Worm (Caenorhabditis elegans) whole organism, L3 larva: ENCODE data around the gene W01D2.6.
A peak's percentile ranks its signal among the peaks of the same experiment; 100 is the strongest.

Source experiments
- R02D3.7 ChIP-seq: fragments of 150-350 bp; optimal IDR thresholded peaks from 2 replicates; lab custom pipeline; 2014; ENCODE audit warnings: missing biosample characterization, missing genetic modification characterization
- ZK546.5 ChIP-seq: sonication (generic microtip); optimal IDR thresholded peaks from 2 replicates; lab custom pipeline; 2017; ENCODE audit warnings: missing biosample characterization, missing genetic modification characterization
- aly-2 ChIP-seq: fragments of 150-350 bp; optimal IDR thresholded peaks from 2 replicates; lab custom pipeline; 2014; ENCODE audit warnings: missing biosample characterization, missing genetic modification characterization
- ama-1 ChIP-seq: fragments of 150-350 bp; optimal IDR thresholded peaks from 2 replicates; lab custom pipeline; 2018
- ceh-28 ChIP-seq: fragments of 150-350 bp; optimal IDR thresholded peaks from 2 replicates; lab custom pipeline; 2014; ENCODE audit warnings: missing biosample characterization, missing genetic modification reagents, missing genetic modification characterization
- ceh-82 ChIP-seq: fragments of 150-350 bp; optimal IDR thresholded peaks from 2 replicates; lab custom pipeline; 2014; ENCODE audit warnings: missing biosample characterization, missing genetic modification characterization
- ceh-9 ChIP-seq: sonication (generic microtip); optimal IDR thresholded peaks from 2 replicates; lab custom pipeline; 2018; ENCODE audit warnings: missing biosample characterization, missing genetic modification characterization
- egl-27 ChIP-seq: sonication (generic microtip); optimal IDR thresholded peaks from 4 replicates; lab custom pipeline; 2017; ENCODE audit warnings: missing biosample characterization, missing genetic modification reagents, missing genetic modification characterization
- egl-5 ChIP-seq: fragments of 150-350 bp; optimal IDR thresholded peaks from 2 replicates; lab custom pipeline; 2017; ENCODE audit warnings: missing biosample characterization, missing genetic modification reagents, missing genetic modification characterization, inconsistent platforms
- elt-1 ChIP-seq: fragments of 150-350 bp; optimal IDR thresholded peaks from 2 replicates; lab custom pipeline; 2014; ENCODE audit warnings: missing biosample characterization, missing genetic modification characterization
- elt-2 ChIP-seq: sonication (generic microtip); optimal IDR thresholded peaks from 2 replicates; lab custom pipeline; 2016; ENCODE audit warnings: missing genetic modification reagents, mild to moderate bottlenecking, missing genetic modification characterization, missing compliant biosample characterization
- elt-3 ChIP-seq, 3 experiments: fragments of 150-350 bp in 1 of 3; sonication (generic microtip) in 2 of 3; optimal IDR thresholded peaks; 2 replicates in 2 of 3; 4 replicates in 1 of 3; lab custom pipeline; 2014 to 2017; ENCODE audit warnings: missing biosample characterization in 3 of 3, missing genetic modification characterization in 3 of 3
- eor-1 ChIP-seq, 2 experiments: fragments of 150-350 bp; optimal IDR thresholded peaks; 2 replicates each; lab custom pipeline; 2014 to 2018; ENCODE audit warnings: missing biosample characterization in 2 of 2, missing genetic modification characterization in 2 of 2
- fkh-10 ChIP-seq: sonication (generic microtip); optimal IDR thresholded peaks from 2 replicates; lab custom pipeline; 2017; ENCODE audit warnings: missing biosample characterization, missing genetic modification reagents, missing genetic modification characterization
- fkh-2 ChIP-seq: fragments of 150-350 bp; optimal IDR thresholded peaks from 2 replicates; lab custom pipeline; 2014; ENCODE audit warnings: missing biosample characterization, missing genetic modification reagents, missing genetic modification characterization
- fos-1 ChIP-seq: fragments of 150-350 bp; optimal IDR thresholded peaks from 2 replicates; lab custom pipeline; 2014; ENCODE audit warnings: missing biosample characterization, missing genetic modification characterization
- hmg-11 ChIP-seq: sonication (generic microtip); optimal IDR thresholded peaks from 2 replicates; lab custom pipeline; 2016; ENCODE audit warnings: missing genetic modification characterization, missing compliant biosample characterization
- jun-1 ChIP-seq: fragments of 150-350 bp; optimal IDR thresholded peaks from 2 replicates; lab custom pipeline; 2014; ENCODE audit warnings: missing biosample characterization, missing genetic modification reagents, missing genetic modification characterization
- lin-15B ChIP-seq: fragments of 150-350 bp; optimal IDR thresholded peaks from 2 replicates; lab custom pipeline; 2014; ENCODE audit warnings: missing biosample characterization, missing genetic modification characterization
- lin-39 ChIP-seq: fragments of 150-350 bp; optimal IDR thresholded peaks from 2 replicates; lab custom pipeline; 2018; ENCODE audit warnings: missing biosample characterization, missing genetic modification reagents, missing genetic modification characterization
- lsy-12 ChIP-seq: sonication (generic microtip); optimal IDR thresholded peaks from 2 replicates; lab custom pipeline; 2016; ENCODE audit warnings: mild to moderate bottlenecking, missing genetic modification characterization, missing compliant biosample characterization
- mdl-1 ChIP-seq: fragments of 150-350 bp; optimal IDR thresholded peaks from 2 replicates; lab custom pipeline; 2014; ENCODE audit warnings: missing biosample characterization, missing genetic modification characterization
- mml-1 ChIP-seq: fragments of 150-350 bp; sonication (generic microtip); optimal IDR thresholded peaks from 3 replicates; lab custom pipeline; 2014; ENCODE audit warnings: missing biosample characterization, missing genetic modification characterization
- nfya-1 ChIP-seq: sonication (generic microtip); optimal IDR thresholded peaks from 2 replicates; lab custom pipeline; 2017; ENCODE audit warnings: missing genetic modification characterization, mild to moderate bottlenecking, missing compliant biosample characterization, antibody characterized with exemption, moderate library complexity; ENCODE audit not compliant: insufficient read depth
- nhr-11 ChIP-seq: fragments of 150-350 bp; optimal IDR thresholded peaks from 2 replicates; lab custom pipeline; 2014; ENCODE audit warnings: missing biosample characterization, missing genetic modification characterization
- nhr-12 ChIP-seq: fragments of 150-350 bp; optimal IDR thresholded peaks from 2 replicates; lab custom pipeline; 2014; ENCODE audit warnings: missing biosample characterization, missing genetic modification characterization
- nhr-23 ChIP-seq: fragments of 150-350 bp; optimal IDR thresholded peaks from 2 replicates; lab custom pipeline; 2014; ENCODE audit warnings: missing biosample characterization, missing genetic modification reagents, missing genetic modification characterization
- nhr-237 ChIP-seq: fragments of 150-350 bp; optimal IDR thresholded peaks from 2 replicates; lab custom pipeline; 2014; ENCODE audit warnings: missing biosample characterization, missing genetic modification characterization
- nhr-25 ChIP-seq: sonication (generic microtip); optimal IDR thresholded peaks from 2 replicates; lab custom pipeline; 2017; ENCODE audit warnings: missing biosample characterization, missing genetic modification characterization
- nhr-28 ChIP-seq: fragments of 150-350 bp; optimal IDR thresholded peaks from 2 replicates; lab custom pipeline; 2014; ENCODE audit warnings: missing biosample characterization, missing genetic modification characterization
- nhr-67 ChIP-seq: fragments of 150-350 bp; optimal IDR thresholded peaks from 2 replicates; lab custom pipeline; 2014; ENCODE audit warnings: missing biosample characterization, missing genetic modification characterization
- nhr-76 ChIP-seq: fragments of 150-350 bp; sonication (generic microtip); optimal IDR thresholded peaks from 5 replicates; lab custom pipeline; 2014; ENCODE audit warnings: missing biosample characterization, missing genetic modification characterization
- nhr-77 ChIP-seq: fragments of 150-350 bp; optimal IDR thresholded peaks from 2 replicates; lab custom pipeline; 2014; ENCODE audit warnings: missing biosample characterization, missing genetic modification characterization
- pha-4 ChIP-seq: fragments of 150-350 bp; optimal IDR thresholded peaks from 2 replicates; lab custom pipeline; 2014; ENCODE audit warnings: missing biosample characterization, missing genetic modification reagents, missing genetic modification characterization
- pqm-1 ChIP-seq: fragments of 150-350 bp; optimal IDR thresholded peaks from 2 replicates; lab custom pipeline; 2017; ENCODE audit warnings: missing biosample characterization, missing genetic modification characterization, inconsistent platforms
- sea-2 ChIP-seq: fragments of 150-350 bp; sonication (generic microtip); optimal IDR thresholded peaks from 4 replicates; lab custom pipeline; 2014; ENCODE audit warnings: missing biosample characterization, missing genetic modification reagents, missing genetic modification characterization
- skn-1 ChIP-seq: fragments of 150-350 bp; optimal IDR thresholded peaks from 2 replicates; lab custom pipeline; 2014; ENCODE audit warnings: missing biosample characterization, missing genetic modification characterization
- snpc-4 ChIP-seq: fragments of 150-350 bp; optimal IDR thresholded peaks from 2 replicates; lab custom pipeline; 2014; ENCODE audit warnings: missing biosample characterization, missing genetic modification characterization
- tbx-2 ChIP-seq: sonication (generic microtip); optimal IDR thresholded peaks from 2 replicates; lab custom pipeline; 2016; ENCODE audit warnings: mild to moderate bottlenecking, missing genetic modification characterization, missing compliant biosample characterization
- unc-39 ChIP-seq: sonication (generic microtip); optimal IDR thresholded peaks from 4 replicates; lab custom pipeline; 2017; ENCODE audit warnings: missing biosample characterization, missing genetic modification characterization
- unc-62 ChIP-seq: fragments of 150-350 bp; sonication (generic microtip); optimal IDR thresholded peaks from 4 replicates; lab custom pipeline; 2014; ENCODE audit warnings: missing biosample characterization, missing genetic modification reagents, missing genetic modification characterization
- zag-1 ChIP-seq: fragments of 150-350 bp; optimal IDR thresholded peaks from 2 replicates; lab custom pipeline; 2014; ENCODE audit warnings: missing biosample characterization, missing genetic modification characterization
- ztf-11 ChIP-seq: fragments of 150-350 bp; optimal IDR thresholded peaks from 2 replicates; lab custom pipeline; 2014; ENCODE audit warnings: missing biosample characterization, missing genetic modification characterization
- ztf-4 ChIP-seq: fragments of 150-350 bp; optimal IDR thresholded peaks from 2 replicates; lab custom pipeline; 2014; ENCODE audit warnings: missing biosample characterization, missing genetic modification characterization

W01D2.6 gene

ce11 chrII:14819258-14819985 lies 10.6 kb downstream of the W01D2.6 start:
- TF ChIP-seq lin-15B (tag; lab: Kevin White, UChicago) (no peak), R02D3.7 (tag; lab: Kevin White, UChicago) (no peak), eor-1 (tag; optimal IDR thresholded peaks at IDR 0.05; lab: Kevin White, UChicago) (no peak), ama-1 (lab: Kevin White, UChicago) (no peak), fkh-10 (GFP tag; lab: Kevin White, UChicago) (no peak), lsy-12 (no peak), zag-1 (tag; lab: Kevin White, UChicago) (no peak), elt-1 (tag; lab: Kevin White, UChicago) (no peak), nhr-23 (no peak), sea-2 (GFP tag; lab: Kevin White, UChicago) (no peak), jun-1 (tag; lab: Kevin White, UChicago) (no peak), pqm-1 (tag; lab: Kevin White, UChicago) (peak; percentile 30), nhr-25 (peak; percentile 18), pha-4 (tag; lab: Kevin White, UChicago) (peak; percentile 52), snpc-4 (tag; lab: Kevin White, UChicago) (peak; percentile 30), tbx-2 (tag; lab: Kevin White, UChicago) (no peak), nhr-28 (tag; lab: Kevin White, UChicago) (no peak), ceh-9 (tag; lab: Kevin White, UChicago) (no peak), ztf-11 (no peak), ceh-28 (no peak)

DNA sequence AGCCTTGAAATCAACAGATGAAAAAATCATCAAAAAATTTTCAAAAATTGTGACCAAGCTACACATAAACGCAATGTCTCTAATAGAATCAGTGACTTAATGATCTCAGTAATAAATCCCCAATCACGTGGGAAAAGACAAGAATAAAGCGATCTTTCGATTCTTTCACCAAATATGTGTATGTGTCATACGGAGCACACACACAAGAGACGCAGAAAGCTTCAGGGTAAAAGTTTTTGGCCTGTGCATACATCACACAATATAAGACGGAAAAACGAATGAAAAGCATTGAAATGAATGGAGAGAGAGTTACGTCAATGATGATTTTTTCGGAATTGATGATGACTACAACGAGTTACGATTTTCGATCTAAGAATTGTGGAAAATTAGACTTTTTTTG lies 11.7 kb downstream of the W01D2.6 start:
- peak; percentile 24 for TF ChIP-seq pqm-1 (tag; lab: Kevin White, UChicago)
- no peak for TF ChIP-seq nhr-25
- peak; percentile 25 for TF ChIP-seq skn-1 (tag; lab: Kevin White, UChicago)
- TF ChIP-seq unc-62: no peak
- TF ChIP-seq nhr-76: no peak
- peak; percentile 2 for TF ChIP-seq pha-4 (tag; lab: Kevin White, UChicago)
- TF ChIP-seq elt-3 (tag; optimal IDR thresholded peaks at IDR 0.05; lab: Kevin White, UChicago): no peak
- no peak for TF ChIP-seq nhr-11 (tag; lab: Kevin White, UChicago)
- TF ChIP-seq nfya-1 (tag; lab: Kevin White, UChicago): no peak
- TF ChIP-seq, all 47 proteins: peak for 3

ce11 chrII:14822419-14822818 lies 13.6 kb downstream of the W01D2.6 start:
- TF ChIP-seq tbx-2 (tag; lab: Kevin White, UChicago) (no peak), ceh-28 (peak; percentile 55), mdl-1 (tag; lab: Kevin White, UChicago) (no peak), ceh-9 (tag; lab: Kevin White, UChicago) (no peak), egl-27 (no peak), fkh-10 (GFP tag; lab: Kevin White, UChicago) (no peak), ZK546.5 (tag; lab: Kevin White, UChicago) (no peak), aly-2 (tag; lab: Kevin White, UChicago) (no peak), elt-2 (tag; lab: Kevin White, UChicago) (peak; percentile 79), pqm-1 (tag; lab: Kevin White, UChicago) (peak; percentile 94), nhr-237 (tag; lab: Kevin White, UChicago) (no peak), lin-39 (tag; lab: Kevin White, UChicago) (no peak), nfya-1 (tag; lab: Kevin White, UChicago) (peak; percentile 37), jun-1 (tag; lab: Kevin White, UChicago) (peak; percentile 53), ztf-11 (no peak), eor-1 (tag; optimal IDR thresholded peaks at IDR 0.05; lab: Kevin White, UChicago) (no peak), hmg-11 (no peak), nhr-25 (peak; percentile 95), mml-1 (tag; lab: Kevin White, UChicago) (no peak), skn-1 (tag; lab: Kevin White, UChicago) (peak; percentile 56), ceh-82 (tag; lab: Kevin White, UChicago) (peak; percentile 30), fkh-2 (no peak), nhr-67 (tag; lab: Kevin White, UChicago) (no peak), egl-5 (tag; lab: Kevin White, UChicago) (no peak), nhr-76 (no peak), sea-2 (GFP tag; lab: Kevin White, UChicago) (no peak), zag-1 (tag; lab: Kevin White, UChicago) (no peak), snpc-4 (tag; lab: Kevin White, UChicago) (no peak), nhr-23 (peak; percentile 94), ztf-4 (tag; lab: Kevin White, UChicago) (no peak), lin-15B (tag; lab: Kevin White, UChicago) (peak; percentile 20), unc-62 (no peak), nhr-28 (tag; lab: Kevin White, UChicago) (no peak), elt-1 (tag; lab: Kevin White, UChicago) (peak; percentile 71), pha-4 (tag; lab: Kevin White, UChicago) (peak; percentile 88), unc-39 (tag; lab: Kevin White, UChicago) (no peak), nhr-11 (tag; lab: Kevin White, UChicago) (no peak), nhr-12 (no peak), R02D3.7 (tag; lab: Kevin White, UChicago) (no peak), lsy-12 (peak; percentile 35), fos-1 (tag; lab: Kevin White, UChicago) (no peak), nhr-77 (no peak), elt-3 (tag; optimal IDR thresholded peaks at IDR 0.05; lab: Kevin White, UChicago) (no peak)
